Worm (Caenorhabditis elegans): ENCODE measurements around the gene lelo-2.

Gene lelo-2

DNA sequence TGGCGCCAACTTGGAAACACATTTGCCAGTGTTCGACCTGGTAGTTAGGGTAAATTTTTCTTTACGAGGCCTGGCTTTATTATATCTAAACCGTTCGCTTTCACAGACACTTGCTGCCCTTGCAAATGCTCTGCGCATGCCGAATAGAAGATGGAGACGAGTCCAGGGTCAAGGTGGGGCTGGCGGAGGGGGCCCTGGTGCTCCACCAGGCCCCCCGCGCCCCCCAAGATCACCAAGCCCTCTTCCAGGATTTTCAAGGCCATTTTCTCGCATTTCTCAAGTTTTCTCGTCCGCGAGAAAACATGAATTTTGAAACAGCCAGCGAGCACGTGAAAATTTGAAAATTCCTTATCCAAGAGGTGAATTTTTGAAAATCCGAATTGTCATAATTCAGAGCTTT, 12.6 kb upstream of the lelo-2 start:
- TF ChIP-seq ama-1 (optimal IDR thresholded peaks at IDR 0.05), result no peak
- 0 out of 2 replicates have a peak, but pooled peaks have one; percentile 17 for TF ChIP-seq lin-38 (GFP tag; IDR thresholded peaks at IDR 0.05)
- TF ChIP-seq set-16 (GFP tag; IDR thresholded peaks at IDR 0.05), result peak; percentile 89
- peak; percentile 46; the same call in 1 of the 2 replicates for TF ChIP-seq egl-43 (GFP tag; IDR thresholded peaks at IDR 0.05)
- TF ChIP-seq hlh-11 (tag; optimal IDR thresholded peaks at IDR 0.05), result no peak
- TF ChIP-seq zfp-2 (tag; optimal IDR thresholded peaks at IDR 0.05), result no peak
- TF ChIP-seq dmd-8 (GFP tag; IDR thresholded peaks at IDR 0.05), result 0 out of 2 replicates have a peak, but pooled peaks have one; percentile 27
- TF ChIP-seq daf-12 (tag; optimal IDR thresholded peaks at IDR 0.05), result no peak

DNA sequence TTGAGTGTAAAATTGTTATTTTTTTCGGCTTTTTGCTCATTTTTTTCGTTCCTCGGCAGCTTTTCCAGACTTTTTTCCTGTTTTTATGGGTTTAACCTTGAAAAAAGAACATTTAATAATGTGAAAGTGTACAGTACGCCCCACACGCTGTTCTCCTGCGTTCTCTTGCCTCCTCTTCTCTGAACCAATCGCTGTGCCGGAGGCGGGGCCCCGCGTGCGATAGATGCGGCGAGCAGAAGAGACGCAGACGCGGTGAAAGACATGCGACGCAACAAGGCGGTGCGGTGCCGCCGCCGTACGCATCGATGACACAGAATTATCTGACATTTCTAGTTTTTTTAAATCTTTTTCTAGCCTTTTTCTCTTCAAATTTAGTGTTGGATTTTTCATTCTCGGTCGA, 9.7 kb upstream of the lelo-2 start:
- TF ChIP-seq F26F4.8 (GFP tag; conservative IDR thresholded peaks at IDR 0.05), result no peak
- no peak for TF ChIP-seq zfp-2 (tag; optimal IDR thresholded peaks at IDR 0.05)
- TF ChIP-seq ztf-7 (tag; optimal IDR thresholded peaks at IDR 0.05), result no peak
- no peak for TF ChIP-seq Y48G9A.11 (GFP tag; IDR thresholded peaks at IDR 0.05)
- no peak for TF ChIP-seq nhr-28 (tag; optimal IDR thresholded peaks at IDR 0.05)
- 0 out of 2 replicates have a peak, but pooled peaks have one; percentile 40 for TF ChIP-seq hmg-1.1 (GFP tag; IDR thresholded peaks at IDR 0.05)
- no peak for TF ChIP-seq nhr-77 (tag; optimal IDR thresholded peaks at IDR 0.05)
- no peak for TF ChIP-seq lim-7 (GFP tag; IDR thresholded peaks at IDR 0.05)
- TF ChIP-seq set-16 (GFP tag; IDR thresholded peaks at IDR 0.05), result peak; percentile 80
- TF ChIP-seq madf-5 (GFP tag; IDR thresholded peaks at IDR 0.05), result no peak
- TF ChIP-seq nhr-11 (tag; optimal IDR thresholded peaks at IDR 0.05), result no peak
- no peak for TF ChIP-seq egl-43 (GFP tag; IDR thresholded peaks at IDR 0.05)
- TF ChIP-seq lsy-2 (tag; optimal IDR thresholded peaks at IDR 0.05), result peak in 1 of 2 experiments; percentile 55
- TF ChIP-seq aha-1 (tag), result peak; percentile 24
- no peak for TF ChIP-seq ama-1 (optimal IDR thresholded peaks at IDR 0.05)
- TF ChIP-seq dve-1 (tag; optimal IDR thresholded peaks at IDR 0.05; ENCODE audit: insufficient read depth), result no peak

ce11 chrIII:1429920-1430437, 3.0 kb upstream of the lelo-2 start:
- peak; percentile 61 for TF ChIP-seq hmg-1.1 (GFP tag; IDR thresholded peaks at IDR 0.05)
- TF ChIP-seq lsy-2 (tag; optimal IDR thresholded peaks at IDR 0.05), result peak in 1 of 2 experiments; percentile 7
- TF ChIP-seq unc-39 (tag; optimal IDR thresholded peaks at IDR 0.05), result no peak
- TF ChIP-seq lin-1 (GFP tag; IDR thresholded peaks at IDR 0.05), result no peak
- TF ChIP-seq ZK337.2 (GFP tag; IDR thresholded peaks at IDR 0.05), result no peak
- peak; percentile 10 for TF ChIP-seq mep-1 (tag; optimal IDR thresholded peaks at IDR 0.05)
- TF ChIP-seq hlh-30 (tag; optimal IDR thresholded peaks at IDR 0.05; ENCODE audit: insufficient read depth), result peak; percentile 9
- no peak for TF ChIP-seq rbr-2 (tag; optimal IDR thresholded peaks at IDR 0.05)
- no peak for TF ChIP-seq dpl-1 (GFP tag; optimal IDR thresholded peaks at IDR 0.05)
- no peak for TF ChIP-seq daf-16 (GFP tag; optimal IDR thresholded peaks at IDR 0.05)
- TF ChIP-seq daf-16 (tag; optimal IDR thresholded peaks at IDR 0.05), result no peak
- peak; percentile 11 for TF ChIP-seq fkh-10 (GFP tag; optimal IDR thresholded peaks at IDR 0.05)
- TF ChIP-seq T20F7.1 (GFP tag; optimal IDR thresholded peaks at IDR 0.05), result no peak

DNA sequence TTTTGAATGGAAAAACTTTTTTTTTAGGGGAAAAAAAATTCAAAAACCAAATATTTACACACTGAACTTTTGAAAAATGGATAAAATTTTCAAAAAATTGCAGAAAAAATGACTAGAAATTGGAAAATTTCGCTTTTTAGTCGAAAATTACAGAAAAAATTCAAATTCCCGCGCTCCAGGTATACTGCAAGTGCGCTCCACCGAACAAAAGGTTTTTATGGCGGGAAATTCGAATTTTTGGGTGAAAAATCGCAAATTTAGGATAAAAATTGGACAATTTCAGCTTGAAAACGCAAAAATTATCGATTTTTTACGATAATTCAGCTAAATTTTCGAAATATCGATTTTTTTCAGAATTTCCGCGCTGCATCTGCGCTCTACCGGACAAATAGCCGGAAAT, 2.2 kb upstream of the lelo-2 start:
- peak; percentile 6 for TF ChIP-seq ceh-28 (tag; optimal IDR thresholded peaks at IDR 0.05)
- no peak for TF ChIP-seq mep-1 (tag; optimal IDR thresholded peaks at IDR 0.05)
- TF ChIP-seq arid-1 (GFP tag; conservative IDR thresholded peaks at IDR 0.05), result no peak
- no peak for TF ChIP-seq tra-1 (GFP tag; IDR thresholded peaks at IDR 0.05)
- TF ChIP-seq R02D3.7 (tag; optimal IDR thresholded peaks at IDR 0.05), result no peak
- no peak for TF ChIP-seq lim-7 (GFP tag; IDR thresholded peaks at IDR 0.05)
- peak; percentile 8 for TF ChIP-seq aha-1 (tag)
- no peak for TF ChIP-seq aly-2 (tag; optimal IDR thresholded peaks at IDR 0.05)
- TF ChIP-seq madf-9 (GFP tag; conservative IDR thresholded peaks at IDR 0.05), result no peak
- TF ChIP-seq dmd-6 (GFP tag; IDR thresholded peaks at IDR 0.05), result no peak
- no peak for TF ChIP-seq snpc-1.2 (GFP tag; IDR thresholded peaks at IDR 0.05)
- TF ChIP-seq attf-4 (tag; optimal IDR thresholded peaks at IDR 0.05), result no peak
- peak; percentile 81 for TF ChIP-seq lin-38 (GFP tag; IDR thresholded peaks at IDR 0.05)
- TF ChIP-seq F26F4.8 (GFP tag; conservative IDR thresholded peaks at IDR 0.05), result no peak
- TF ChIP-seq daf-19 (GFP tag; conservative IDR thresholded peaks at IDR 0.05), result no peak
- no peak for TF ChIP-seq daf-16 (GFP tag; optimal IDR thresholded peaks at IDR 0.05)
- TF ChIP-seq daf-16 (tag; optimal IDR thresholded peaks at IDR 0.05), result no peak
- TF ChIP-seq zip-11 (GFP tag; IDR thresholded peaks at IDR 0.05), result no peak
- TF ChIP-seq zfp-2 (tag; optimal IDR thresholded peaks at IDR 0.05), result no peak
- no peak for TF ChIP-seq daf-12 (tag; optimal IDR thresholded peaks at IDR 0.05)

Data from whole organism, L4 larva.